Worm (Caenorhabditis elegans) whole organism, L1 larva: ENCODE data around the gene rde-12.

ENCODE experiments used
- ama-1 ChIP-seq: fragments of 150-350 bp; optimal IDR thresholded peaks from 2 replicates; lab custom pipeline; 2014
- blmp-1 ChIP-seq: fragments of 150-350 bp; optimal IDR thresholded peaks from 2 replicates; lab custom pipeline; 2014; ENCODE audit warnings: missing biosample characterization, missing genetic modification characterization
- ceh-8 ChIP-seq: fragments of 200-800 bp; sonication (Bioruptor generic); optimal IDR thresholded peaks from 2 replicates; lab custom pipeline; 2018; ENCODE audit warnings: mild to moderate bottlenecking, missing genetic modification characterization, moderate library complexity, missing compliant biosample characterization
- ceh-82 ChIP-seq, 3 experiments: fragments of 150-350 bp in 1 of 3; sonication (generic microtip) in 2 of 3; optimal IDR thresholded peaks; 2 replicates each; lab custom pipeline; 2014 to 2017; ENCODE audit warnings: missing biosample characterization in 3 of 3, missing genetic modification characterization in 3 of 3
- ceh-88 ChIP-seq: fragments of 200-800 bp; sonication (Bioruptor generic); IDR thresholded peaks from 2 replicates; pipeline ENCODE4 v1.3.6; 2022; ENCODE audit warnings: missing genetic modification characterization, missing compliant biosample characterization
- ceh-90 ChIP-seq: sonication (generic microtip); optimal IDR thresholded peaks from 2 replicates; lab custom pipeline; 2016; ENCODE audit warnings: missing genetic modification characterization, missing compliant biosample characterization
- dpl-1 ChIP-seq, 3 experiments: fragments of 150-350 bp in 2 of 3; sonication (generic microtip) in 1 of 3; optimal IDR thresholded peaks; 2 replicates each; lab custom pipeline; 2014 to 2017; ENCODE audit warnings: missing biosample characterization in 3 of 3, missing genetic modification characterization in 3 of 3, missing genetic modification reagents in 3 of 3
- dsc-1 ChIP-seq: sonication (generic microtip); optimal IDR thresholded peaks from 2 replicates; lab custom pipeline; 2016; ENCODE audit warnings: mild to moderate bottlenecking, missing genetic modification characterization, missing compliant biosample characterization
- efl-1 ChIP-seq, 4 experiments: fragments of 150-350 bp; optimal IDR thresholded peaks in 3 of 4; peaks in 1 of 4; 1 replicate in 1 of 4; 2 replicates in 3 of 4; lab custom pipeline; 2014; ENCODE audit warnings: missing biosample characterization in 2 of 4, missing genetic modification characterization in 2 of 4, missing genetic modification reagents in 2 of 4
- efl-3 ChIP-seq: fragments of 200-800 bp; sonication (Bioruptor generic); optimal IDR thresholded peaks from 2 replicates; lab custom pipeline; 2018; ENCODE audit warnings: mild to moderate bottlenecking, missing genetic modification characterization, missing compliant biosample characterization
- elt-2 ChIP-seq: sonication (generic microtip); optimal IDR thresholded peaks from 2 replicates; lab custom pipeline; 2016; ENCODE audit warnings: missing genetic modification characterization, mild to moderate bottlenecking, inconsistent platforms, missing compliant biosample characterization, missing genetic modification reagents
- elt-3 ChIP-seq, 6 experiments: fragments of 150-350 bp in 1 of 6; sonication (generic microtip); optimal IDR thresholded peaks; 2 replicates each; lab custom pipeline; 2017 to 2018; ENCODE audit warnings: missing biosample characterization in 6 of 6, missing genetic modification characterization in 6 of 6, inconsistent platforms in 1 of 6
- ets-5 ChIP-seq: fragments of 200-800 bp; sonication (Bioruptor generic); IDR thresholded peaks from 2 replicates; pipeline ENCODE4 v1.3.6; 2022; ENCODE audit warnings: missing genetic modification characterization, missing compliant biosample characterization
- fkh-8 ChIP-seq: sonication (generic microtip); optimal IDR thresholded peaks from 2 replicates; lab custom pipeline; 2016; ENCODE audit warnings: mild to moderate bottlenecking, missing genetic modification characterization, missing compliant biosample characterization
- fos-1 ChIP-seq: fragments of 150-350 bp; optimal IDR thresholded peaks from 2 replicates; lab custom pipeline; 2014; ENCODE audit warnings: missing biosample characterization, missing genetic modification characterization
- grh-1 ChIP-seq: fragments of 200-800 bp; sonication (Bioruptor generic); IDR thresholded peaks from 2 replicates; pipeline ENCODE4 v1.3.6; 2022; ENCODE audit warnings: missing genetic modification reagents, missing genetic modification characterization, missing compliant biosample characterization
- hlh-17 ChIP-seq: fragments of 200-800 bp; sonication (Bioruptor generic); optimal IDR thresholded peaks from 2 replicates; lab custom pipeline; 2018; ENCODE audit warnings: missing genetic modification characterization, mild to moderate bottlenecking, missing compliant biosample characterization, moderate library complexity, borderline replicate concordance
- irx-1 ChIP-seq: sonication (generic microtip); optimal IDR thresholded peaks from 2 replicates; lab custom pipeline; 2016; ENCODE audit warnings: missing genetic modification characterization, missing compliant biosample characterization
- isw-1 ChIP-seq: fragments of 200-800 bp; sonication (Bioruptor generic); IDR thresholded peaks from 2 replicates; pipeline ENCODE4 v1.3.6; 2022; ENCODE audit warnings: missing genetic modification characterization, missing compliant biosample characterization
- lin-14 ChIP-seq: fragments of 200-800 bp; sonication (Bioruptor generic); optimal IDR thresholded peaks from 2 replicates; lab custom pipeline; 2018; ENCODE audit warnings: mild to moderate bottlenecking, missing genetic modification characterization, moderate library complexity, missing compliant biosample characterization
- lin-15B ChIP-seq: fragments of 150-350 bp; sonication (generic microtip); optimal IDR thresholded peaks from 3 replicates; lab custom pipeline; 2014; ENCODE audit warnings: missing biosample characterization, missing genetic modification characterization
- lsy-2 ChIP-seq, 2 experiments: fragments of 150-350 bp; optimal IDR thresholded peaks; 2 replicates each; lab custom pipeline; 2014; ENCODE audit warnings: missing biosample characterization in 2 of 2, missing genetic modification characterization in 2 of 2
- mab-9 ChIP-seq: fragments of 200-800 bp; sonication (Bioruptor generic); IDR thresholded peaks from 2 replicates; pipeline ENCODE4 v1.3.6; 2022; ENCODE audit warnings: missing genetic modification reagents, missing genetic modification characterization, missing compliant biosample characterization
- mdl-1 ChIP-seq, 2 experiments: fragments of 150-350 bp; optimal IDR thresholded peaks; 2 replicates each; lab custom pipeline; 2014 to 2017; ENCODE audit warnings: missing biosample characterization in 2 of 2, missing genetic modification characterization in 2 of 2, inconsistent platforms in 1 of 2
- mep-1 ChIP-seq: fragments of 150-350 bp; optimal IDR thresholded peaks from 2 replicates; lab custom pipeline; 2014; ENCODE audit warnings: missing biosample characterization, missing genetic modification characterization
- nhr-19 ChIP-seq: fragments of 200-800 bp; sonication (Bioruptor generic); conservative IDR thresholded peaks from 2 replicates; pipeline ENCODE4 v1.3.6; 2022; ENCODE audit warnings: missing genetic modification characterization, missing compliant biosample characterization
- nhr-20 ChIP-seq: sonication (generic microtip); optimal IDR thresholded peaks from 2 replicates; lab custom pipeline; 2016; ENCODE audit warnings: mild to moderate bottlenecking, missing genetic modification characterization, missing compliant biosample characterization
- nhr-28 ChIP-seq: fragments of 150-350 bp; optimal IDR thresholded peaks from 2 replicates; lab custom pipeline; 2014; ENCODE audit warnings: missing biosample characterization, missing genetic modification characterization
- nhr-47 ChIP-seq: sonication (generic microtip); optimal IDR thresholded peaks from 2 replicates; lab custom pipeline; 2016; ENCODE audit warnings: mild to moderate bottlenecking, missing genetic modification characterization, moderate library complexity, missing compliant biosample characterization
- nhr-71 ChIP-seq: sonication (generic microtip); optimal IDR thresholded peaks from 2 replicates; lab custom pipeline; 2016; ENCODE audit warnings: mild to moderate bottlenecking, missing genetic modification characterization, moderate library complexity, missing compliant biosample characterization
- nhr-84 ChIP-seq: sonication (generic microtip); optimal IDR thresholded peaks from 2 replicates; lab custom pipeline; 2017; ENCODE audit warnings: missing biosample characterization, missing genetic modification characterization
- nhr-85 ChIP-seq: sonication (generic microtip); peaks from one replicate; lab custom pipeline; 2016; ENCODE audit warnings: missing genetic modification characterization, inconsistent platforms, missing compliant biosample characterization
- nhr-90 ChIP-seq: sonication (generic microtip); optimal IDR thresholded peaks from 2 replicates; lab custom pipeline; 2016; ENCODE audit warnings: mild to moderate bottlenecking, missing genetic modification characterization, missing compliant biosample characterization; ENCODE audit not compliant: poor library complexity
- pax-3 ChIP-seq: fragments of 200-800 bp; sonication (Bioruptor generic); optimal IDR thresholded peaks from 2 replicates; lab custom pipeline; 2018; ENCODE audit warnings: mild to moderate bottlenecking, missing genetic modification characterization, moderate library complexity, missing compliant biosample characterization
- pqm-1 ChIP-seq: sonication (generic microtip); optimal IDR thresholded peaks from 3 replicates; lab custom pipeline; 2017; ENCODE audit warnings: missing biosample characterization, missing genetic modification characterization
- rnt-1 ChIP-seq: sonication (generic microtip); optimal IDR thresholded peaks from 2 replicates; lab custom pipeline; 2016; ENCODE audit warnings: mild to moderate bottlenecking, missing genetic modification characterization, moderate library complexity, missing compliant biosample characterization
- snu-23 ChIP-seq: sonication (generic microtip); optimal IDR thresholded peaks from 2 replicates; lab custom pipeline; 2016; ENCODE audit warnings: missing genetic modification characterization, missing compliant biosample characterization
- sptf-1 ChIP-seq: fragments of 150-350 bp; optimal IDR thresholded peaks from 2 replicates; lab custom pipeline; 2014; ENCODE audit warnings: missing biosample characterization, missing genetic modification characterization
- swsn-7 ChIP-seq: sonication (generic microtip); optimal IDR thresholded peaks from 2 replicates; lab custom pipeline; 2016; ENCODE audit warnings: missing genetic modification characterization, missing compliant biosample characterization
- tbx-2 ChIP-seq: sonication (generic microtip); optimal IDR thresholded peaks from 2 replicates; lab custom pipeline; 2016; ENCODE audit warnings: missing genetic modification characterization, missing compliant biosample characterization
- unc-130 ChIP-seq: fragments of 150-350 bp; optimal IDR thresholded peaks from 2 replicates; lab custom pipeline; 2017; ENCODE audit warnings: missing biosample characterization, missing genetic modification characterization, inconsistent platforms
- vab-15 ChIP-seq: sonication (generic microtip); optimal IDR thresholded peaks from 2 replicates; lab custom pipeline; 2017; ENCODE audit warnings: missing genotype, mild to moderate bottlenecking, missing genetic modification characterization, missing compliant biosample characterization
- xbp-1 ChIP-seq: sonication (generic microtip); optimal IDR thresholded peaks from 2 replicates; lab custom pipeline; 2016; ENCODE audit warnings: missing genetic modification characterization, missing compliant biosample characterization
- zip-4 ChIP-seq: fragments of 200-800 bp; sonication (Bioruptor generic); optimal IDR thresholded peaks from 2 replicates; lab custom pipeline; 2018; ENCODE audit warnings: mild to moderate bottlenecking, missing genetic modification characterization, moderate library complexity, missing compliant biosample characterization
- ztf-11 ChIP-seq, 2 experiments: sonication (generic microtip); optimal IDR thresholded peaks; 2 replicates each; lab custom pipeline; 2016 to 2017; ENCODE audit warnings: missing genetic modification characterization in 2 of 2, missing biosample characterization in 1 of 2, missing compliant biosample characterization in 1 of 2
- ztf-4 ChIP-seq: fragments of 150-350 bp; optimal IDR thresholded peaks from 2 replicates; lab custom pipeline; 2014; ENCODE audit warnings: missing biosample characterization, missing genetic modification characterization

Gene rde-12

ce11 chrV:13655202-13655764, 9.9 kb upstream of the rde-12 start (continued):
- no peak for TF ChIP-seq nhr-28 (tag; lab: Kevin White, UChicago)
- peak; percentile 32 for TF ChIP-seq ztf-4 (tag; lab: Kevin White, UChicago)
- no peak for TF ChIP-seq ets-5
- TF ChIP-seq nhr-84: no peak
- TF ChIP-seq, all 84 proteins: peak for 40

DNA sequence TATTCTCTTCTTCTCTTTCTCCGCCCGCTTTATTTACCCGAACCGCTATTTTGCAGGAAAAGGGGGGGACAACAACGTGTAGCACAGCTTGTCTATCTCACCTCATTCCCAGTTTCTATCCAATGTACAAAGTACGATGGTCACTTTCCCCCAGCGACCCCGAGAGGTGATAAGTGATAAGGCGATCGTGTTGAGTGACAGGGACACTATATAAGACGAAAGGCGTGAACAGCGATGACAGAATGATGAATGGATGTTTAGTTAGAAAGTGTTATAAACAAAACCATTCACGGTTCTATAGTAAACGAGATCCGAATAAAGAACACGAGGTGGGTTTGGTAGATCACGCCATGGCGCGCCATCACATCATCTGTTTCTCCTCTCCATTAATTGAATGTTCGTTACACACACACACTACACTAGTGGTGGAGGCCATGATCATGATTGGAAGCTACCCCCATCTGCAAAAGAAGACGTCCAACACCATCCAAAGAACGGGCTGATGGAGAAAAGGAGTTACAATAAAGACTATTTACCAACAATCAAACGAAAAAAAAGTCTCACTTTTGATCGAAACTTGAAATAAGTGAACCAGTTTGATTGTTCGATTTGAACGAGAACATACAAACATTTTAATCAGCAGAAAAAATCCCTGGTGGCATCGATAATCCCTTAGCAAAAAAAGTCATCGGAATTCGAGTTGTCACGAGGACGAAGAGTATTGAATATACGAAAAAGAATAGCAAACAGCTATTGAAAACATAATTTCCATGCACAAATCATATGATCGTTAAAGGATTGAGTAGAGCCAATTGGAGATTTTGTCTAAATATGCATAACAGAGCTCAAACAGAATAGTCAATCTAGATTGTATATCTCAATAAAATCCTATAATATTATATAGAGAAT, 8.6 kb upstream of the rde-12 start:
- TF ChIP-seq vab-15 (tag; lab: Kevin White, UChicago): peak; percentile 35
- TF ChIP-seq dsc-1: peak; percentile 51
- peak; percentile 42 for TF ChIP-seq pqm-1
- TF ChIP-seq rnt-1: peak; percentile 18
- peak; percentile 62 for TF ChIP-seq nhr-19 (GFP tag; lab: Robert Waterston, UW)
- peak; percentile 32 for TF ChIP-seq tbx-2 (tag; lab: Kevin White, UChicago)
- peak in 4 of 6 experiments; percentile 24 to 99 (median 78) for TF ChIP-seq elt-3 (tag; optimal IDR thresholded peaks at IDR 0.05; lab: Kevin White, UChicago)
- peak; percentile 57 for TF ChIP-seq grh-1 (GFP tag; lab: Robert Waterston, UW)
- TF ChIP-seq ama-1 (lab: Kevin White, UChicago): peak; percentile 86
- TF ChIP-seq isw-1 (GFP tag; lab: Robert Waterston, UW): no peak
- TF ChIP-seq nhr-71 (tag; lab: Kevin White, UChicago): peak; percentile 81
- peak; percentile 28 for TF ChIP-seq swsn-7
- TF ChIP-seq unc-130 (tag; lab: Kevin White, UChicago): peak; percentile 43
- TF ChIP-seq nhr-20 (tag; lab: Kevin White, UChicago): peak; percentile 76
- peak; percentile 82 for TF ChIP-seq lin-14 (GFP tag; lab: Kevin White, UChicago)
- peak; percentile 29 to 67 for TF ChIP-seq mdl-1 (tag; optimal IDR thresholded peaks at IDR 0.05; lab: Kevin White, UChicago)
- no peak for TF ChIP-seq ceh-8
- TF ChIP-seq mep-1: peak; percentile 37
- peak; percentile 51 for TF ChIP-seq ztf-4 (tag; lab: Kevin White, UChicago)
- peak; percentile 39 for TF ChIP-seq ceh-88 (GFP tag; lab: Robert Waterston, UW)
- peak in 1 of 2 experiments; percentile 27 for TF ChIP-seq efl-1 (optimal IDR thresholded peaks at IDR 0.05; lab: Kevin White, UChicago)
- TF ChIP-seq efl-1 (GFP tag; optimal IDR thresholded peaks at IDR 0.05 in 1 of 2; lab: Kevin White, UChicago): peak in 1 of 2 experiments; percentile 58
- TF ChIP-seq irx-1 (tag; lab: Kevin White, UChicago): peak; percentile 18
- TF ChIP-seq fos-1 (tag; lab: Kevin White, UChicago): peak; percentile 23
- no peak for TF ChIP-seq efl-3
- no peak for TF ChIP-seq lin-15B
- TF ChIP-seq nhr-85 (tag; lab: Kevin White, UChicago): peak; percentile 96
- peak; percentile 80 for TF ChIP-seq elt-2 (tag; lab: Kevin White, UChicago)
- TF ChIP-seq nhr-84: no peak
- peak; percentile 26 for TF ChIP-seq ceh-90 (tag; lab: Kevin White, UChicago)
- no peak for TF ChIP-seq zip-4 (GFP tag; lab: Kevin White, UChicago)
- TF ChIP-seq sptf-1 (tag; lab: Kevin White, UChicago): no peak
- TF ChIP-seq xbp-1: peak; percentile 11
- peak; percentile 70 for TF ChIP-seq snu-23 (GFP tag; lab: Kevin White, UChicago)
- peak; percentile 27 to 46 for TF ChIP-seq lsy-2 (tag; optimal IDR thresholded peaks at IDR 0.05; lab: Kevin White, UChicago)
- TF ChIP-seq ztf-11 (tag; optimal IDR thresholded peaks at IDR 0.05; lab: Kevin White, UChicago): no peak
- peak; percentile 2 for TF ChIP-seq fkh-8
- TF ChIP-seq dpl-1 (GFP tag; optimal IDR thresholded peaks at IDR 0.05; lab: Kevin White, UChicago): peak in 2 of 3 experiments; percentile 23 to 64
- peak; percentile 97 for TF ChIP-seq blmp-1 (tag; lab: Kevin White, UChicago)
- peak; percentile 53; the same call in 1 of the 2 replicates for TF ChIP-seq mab-9 (GFP tag; lab: Robert Waterston, UW)
- TF ChIP-seq nhr-90 (tag; lab: Kevin White, UChicago): peak; percentile 83
- TF ChIP-seq pax-3 (tag; lab: Kevin White, UChicago): peak; percentile 67
- TF ChIP-seq ceh-82 (tag; optimal IDR thresholded peaks at IDR 0.05; lab: Kevin White, UChicago): no peak
- TF ChIP-seq hlh-17 (GFP tag; lab: Kevin White, UChicago): no peak
- peak; percentile 20 for TF ChIP-seq nhr-47 (tag; lab: Kevin White, UChicago)
